Worm (Caenorhabditis elegans): Measurements from ENCODE around the gene srh-3.

- no peak for TF ChIP-seq unc-62 (GFP tag; optimal IDR thresholded peaks at IDR 0.05)
- no peak for TF ChIP-seq ham-2 (GFP tag; optimal IDR thresholded peaks at IDR 0.05)
- TF ChIP-seq ztf-11 (tag; optimal IDR thresholded peaks at IDR 0.05) = no peak
- TF ChIP-seq mab-5 (tag; optimal IDR thresholded peaks at IDR 0.05) = no peak
- no peak for TF ChIP-seq elt-3 (tag; optimal IDR thresholded peaks at IDR 0.05)
- no peak for TF ChIP-seq nhr-12 (tag; optimal IDR thresholded peaks at IDR 0.05)
- TF ChIP-seq zip-8 (tag; optimal IDR thresholded peaks at IDR 0.05) = no peak
Observed at ce11 chrV:1664921-1665320, 17.5 kb upstream of the srh-3 start, which contains the start of gene K04F1.9.
